Fruit fly (Drosophila melanogaster): ENCODE data around the gene CG15443.

Gene CG15443

dm6 chr2L:4456539-4456994 is 6.7 kb downstream of the CG15443 start, which contains the start of gene Gs1l (continued):
- TF ChIP-seq ara (GFP tag; IDR thresholded peaks at IDR 0.05) (no peak), CG6765 (GFP tag; optimal IDR thresholded peaks at IDR 0.05) (no peak), tup (GFP tag; optimal IDR thresholded peaks at IDR 0.05) (no peak), peb (GFP tag; IDR thresholded peaks at IDR 0.05) (no peak), z (GFP tag; IDR thresholded peaks at IDR 0.05) (no peak), CG18764 (GFP tag; optimal IDR thresholded peaks at IDR 0.05) (no peak), Hr39 (optimal IDR thresholded peaks at IDR 0.05) (no peak), CG2875 (GFP tag; optimal IDR thresholded peaks at IDR 0.05) (no peak), CG7963 (GFP tag; IDR thresholded peaks at IDR 0.05; ENCODE audit: partially characterized antibody) (no peak), Hr3 (GFP tag; optimal IDR thresholded peaks at IDR 0.05) (no peak), CG34422 (GFP tag; IDR thresholded peaks at IDR 0.05) (peak; percentile 36; the same call in 1 of the 3 replicates), p53 (GFP tag; optimal IDR thresholded peaks at IDR 0.05) (no peak), slbo (GFP tag; IDR thresholded peaks at IDR 0.05) (peak; percentile 47; the same call in 1 of the 2 replicates), tap (tag; optimal IDR thresholded peaks at IDR 0.05) (no peak), kni (GFP tag; optimal IDR thresholded peaks at IDR 0.05) (no peak), Dref (GFP tag; IDR thresholded peaks at IDR 0.05) (0 out of 2 replicates have a peak, but pooled peaks have one; percentile 28), Pdp1 (GFP tag; optimal IDR thresholded peaks at IDR 0.05) (peak in 1 of 2 experiments; percentile 11), danr (GFP tag; IDR thresholded peaks at IDR 0.05) (no peak), Nf-YA (GFP tag; IDR thresholded peaks at IDR 0.05) (no peak), Asciz (GFP tag; optimal IDR thresholded peaks at IDR 0.05) (no peak), CG14860 (GFP tag; IDR thresholded peaks at IDR 0.05; ENCODE audit: partially characterized antibody) (no peak), Myb (GFP tag; optimal IDR thresholded peaks at IDR 0.05) (no peak), CG14441 (GFP tag; IDR thresholded peaks at IDR 0.05) (no peak), Med (GFP tag) (peak; percentile 82), CG15011 (GFP tag; optimal IDR thresholded peaks at IDR 0.05) (no peak), pnt (GFP tag; optimal IDR thresholded peaks at IDR 0.05) (no peak), gt (GFP tag; IDR thresholded peaks at IDR 0.05) (no peak), CG17359 (tag; optimal IDR thresholded peaks at IDR 0.05) (no peak), Nf-YC (tag; optimal IDR thresholded peaks at IDR 0.05) (peak; percentile 22), repo (GFP tag; optimal IDR thresholded peaks at IDR 0.05) (no peak), CG3847 (GFP tag; IDR thresholded peaks at IDR 0.05) (peak; percentile 42; the same call in 1 of the 2 replicates), bbx (GFP tag; IDR thresholded peaks at IDR 0.05; ENCODE audit: partially characterized antibody) (peak; percentile 42; the same call in 1 of the 2 replicates), PHDP (tag; optimal IDR thresholded peaks at IDR 0.05) (peak; percentile 30), dpn (GFP tag; optimal IDR thresholded peaks at IDR 0.05) (no peak), Dbx (GFP tag; IDR thresholded peaks at IDR 0.05) (peak; percentile 76; the same call in 2 of the 3 replicates), luna (GFP tag; optimal IDR thresholded peaks at IDR 0.05) (no peak), CG13424 (tag; optimal IDR thresholded peaks at IDR 0.05) (peak; percentile 21), bigmax (GFP tag; optimal IDR thresholded peaks at IDR 0.05) (no peak), CG6854 (GFP tag; optimal IDR thresholded peaks at IDR 0.05) (peak; percentile 18), ind (GFP tag; optimal IDR thresholded peaks at IDR 0.05) (no peak), CG14667 (GFP tag; IDR thresholded peaks at IDR 0.05) (no peak), B-H2 (GFP tag; optimal IDR thresholded peaks at IDR 0.05) (peak; percentile 66), sob (GFP tag; IDR thresholded peaks at IDR 0.05) (peak; percentile 38; the same call in 1 of the 2 replicates), CG30403 (GFP tag; optimal IDR thresholded peaks at IDR 0.05) (no peak), CG8281 (tag; optimal IDR thresholded peaks at IDR 0.05) (no peak), CG4404 (GFP tag; IDR thresholded peaks at IDR 0.05) (no peak), Ets97D (GFP tag; optimal IDR thresholded peaks at IDR 0.05) (peak; percentile 5), CG8290 (GFP tag; optimal IDR thresholded peaks at IDR 0.05) (no peak), CG8290 (tag; optimal IDR thresholded peaks at IDR 0.05) (peak in 1 of 2 experiments; percentile 49), Hand (GFP tag; optimal IDR thresholded peaks at IDR 0.05) (no peak), sens (GFP tag) (peak; percentile 61), Dp (GFP tag; optimal IDR thresholded peaks at IDR 0.05) (peak; percentile 54)

Data from whole organism, embryonic.